Fruit fly (Drosophila melanogaster): ENCODE results near the gene Eogt.
A peak's percentile ranks its signal among the peaks of the same experiment; 100 is the strongest.

The Eogt gene

dm6 chr2L:2398459-2398858 is 17.6 kb downstream of the Eogt start (continued):
- no peak for TF ChIP-seq z (GFP tag; IDR thresholded peaks at IDR 0.05)
- TF ChIP-seq CG34422 (GFP tag; IDR thresholded peaks at IDR 0.05): peak; percentile 42; the same call in 1 of the 3 replicates
- 0 out of 2 replicates have a peak, but pooled peaks have one; percentile 12 for TF ChIP-seq CG32532 (GFP tag; IDR thresholded peaks at IDR 0.05)
- peak; percentile 12 for TF ChIP-seq CG2712 (tag; optimal IDR thresholded peaks at IDR 0.05)
- no peak for TF ChIP-seq CG3838 (GFP tag; optimal IDR thresholded peaks at IDR 0.05)
- 0 out of 2 replicates have a peak, but pooled peaks have one; percentile 10 for TF ChIP-seq CG14441 (GFP tag; IDR thresholded peaks at IDR 0.05)
- peak; percentile 37; the same call in 1 of the 3 replicates for TF ChIP-seq row (GFP tag; IDR thresholded peaks at IDR 0.05)
- peak; percentile 35; the same call in 1 of the 2 replicates for TF ChIP-seq stc (GFP tag; IDR thresholded peaks at IDR 0.05)
- TF ChIP-seq klu (GFP tag; IDR thresholded peaks at IDR 0.05): no peak
- TF ChIP-seq vvl (GFP tag; IDR thresholded peaks at IDR 0.05): peak; percentile 30; the same call in 1 of the 2 replicates

dm6 chr2L:2399897-2400296 is 19.0 kb downstream of the Eogt start, which contains the start of gene VGlut:
Gene VGlut, plus strand, starts transcription at chr2L:2400295.
- TF ChIP-seq Deaf1 (tag; optimal IDR thresholded peaks at IDR 0.05): peak; percentile 64
- no peak for TF ChIP-seq gem (tag; optimal IDR thresholded peaks at IDR 0.05)
- TF ChIP-seq kay (GFP tag; optimal IDR thresholded peaks at IDR 0.05): no peak
- TF ChIP-seq CG12299 (tag; optimal IDR thresholded peaks at IDR 0.05): no peak
- no peak for TF ChIP-seq CG7987 (GFP tag; optimal IDR thresholded peaks at IDR 0.05)
- TF ChIP-seq CG18476 (GFP tag; optimal IDR thresholded peaks at IDR 0.05): no peak
- TF ChIP-seq hb (GFP tag; IDR thresholded peaks at IDR 0.05; ENCODE audit: partially characterized antibody): 0 out of 3 replicates have a peak, but pooled peaks have one; percentile 39
- no peak for TF ChIP-seq ems (GFP tag; optimal IDR thresholded peaks at IDR 0.05)
- TF ChIP-seq CG4854 (GFP tag; optimal IDR thresholded peaks at IDR 0.05): no peak
- peak; percentile 1 for TF ChIP-seq CG1832 (GFP tag; optimal IDR thresholded peaks at IDR 0.05)
- TF ChIP-seq ci (GFP tag; IDR thresholded peaks at IDR 0.05): no peak
- peak; percentile 96 for TF ChIP-seq Nf-YC (tag; optimal IDR thresholded peaks at IDR 0.05)
- peak; percentile 84 for TF ChIP-seq ewg (GFP tag; optimal IDR thresholded peaks at IDR 0.05)
- no peak for TF ChIP-seq cas (GFP tag; IDR thresholded peaks at IDR 0.05)
- no peak for TF ChIP-seq da (GFP tag; optimal IDR thresholded peaks at IDR 0.05)
- peak; percentile 91 for TF ChIP-seq Nf-YB (GFP tag; optimal IDR thresholded peaks at IDR 0.05)

dm6 chr2L:2402194-2402593 is 21.3 kb downstream of the Eogt start:
- TF ChIP-seq ssp (GFP tag; IDR thresholded peaks at IDR 0.05) (no peak), shn (GFP tag; optimal IDR thresholded peaks at IDR 0.05) (no peak), CG32532 (GFP tag; IDR thresholded peaks at IDR 0.05) (0 out of 2 replicates have a peak, but pooled peaks have one; percentile 19), sisA (GFP tag; IDR thresholded peaks at IDR 0.05) (0 out of 2 replicates have a peak, but pooled peaks have one; percentile 26), Eip74EF (GFP tag; optimal IDR thresholded peaks at IDR 0.05) (no peak), Atf6 (GFP tag; IDR thresholded peaks at IDR 0.05) (no peak), ara (GFP tag; IDR thresholded peaks at IDR 0.05) (0 out of 2 replicates have a peak, but pooled peaks have one; percentile 38), Trl (optimal IDR thresholded peaks at IDR 0.05) (no peak), Trl (GFP tag; optimal IDR thresholded peaks at IDR 0.05) (no peak), CG12659 (GFP tag; optimal IDR thresholded peaks at IDR 0.05) (no peak), ci (GFP tag; IDR thresholded peaks at IDR 0.05) (0 out of 3 replicates have a peak, but pooled peaks have one; percentile 20), CG42726 (GFP tag; IDR thresholded peaks at IDR 0.05; ENCODE audit: partially characterized antibody) (no peak), CG13287 (GFP tag; IDR thresholded peaks at IDR 0.05; ENCODE audit: partially characterized antibody) (no peak), CG11504 (tag; optimal IDR thresholded peaks at IDR 0.05) (peak; percentile 54), cato (GFP tag; optimal IDR thresholded peaks at IDR 0.05; ENCODE audit: borderline replicate concordance) (no peak), bigmax (GFP tag; optimal IDR thresholded peaks at IDR 0.05) (no peak), CG2116 (GFP tag; optimal IDR thresholded peaks at IDR 0.05) (no peak), NC2β (GFP tag; optimal IDR thresholded peaks at IDR 0.05) (no peak), CG18262 (tag; optimal IDR thresholded peaks at IDR 0.05) (no peak), CG6175 (GFP tag; IDR thresholded peaks at IDR 0.05) (no peak), row (GFP tag; IDR thresholded peaks at IDR 0.05) (peak; percentile 48; the same call in 2 of the 3 replicates), insv (GFP tag; optimal IDR thresholded peaks at IDR 0.05) (no peak), gcm2 (GFP tag; optimal IDR thresholded peaks at IDR 0.05) (no peak), H2.0 (GFP tag; IDR thresholded peaks at IDR 0.05) (0 out of 2 replicates have a peak, but pooled peaks have one; percentile 4), CG9876 (GFP tag; optimal IDR thresholded peaks at IDR 0.05) (no peak), CG10366 (GFP tag; IDR thresholded peaks at IDR 0.05) (peak; percentile 34; the same call in 1 of the 2 replicates)

All from whole organism, embryonic.